Fruit fly (Drosophila melanogaster) whole organism, embryonic: ENCODE measurements around the gene CG12945.

Experiments used
- B-H1 ChIP-seq: fragments of 200-800 bp; sonication (Bioruptor generic); IDR thresholded peaks from 3 replicates; pipeline ENCODE4 v1.3.6; 2022; ENCODE audit warnings: missing biosample characterization, missing genetic modification characterization
- Bteb2 ChIP-seq: fragments of 200-800 bp; sonication (Bioruptor generic); optimal IDR thresholded peaks from 2 replicates; lab custom pipeline; 2016; ENCODE audit warnings: missing biosample characterization, missing genetic modification characterization
- CG12155 ChIP-seq: fragments of 200-800 bp; sonication (Bioruptor generic); optimal IDR thresholded peaks from 3 replicates; lab custom pipeline; 2016; ENCODE audit warnings: missing biosample characterization, missing genetic modification characterization
- CG12236 ChIP-seq: fragments of 200-800 bp; sonication (Bioruptor generic); optimal IDR thresholded peaks from 2 replicates; lab custom pipeline; 2016; ENCODE audit warnings: missing biosample characterization, missing genetic modification characterization
- CG14860 ChIP-seq: fragments of 200-800 bp; sonication (Bioruptor generic); IDR thresholded peaks from 3 replicates; pipeline ENCODE4 v1.3.6; 2022; ENCODE audit warnings: missing biosample characterization, missing genetic modification characterization; ENCODE audit not compliant: partially characterized antibody
- CG15601 ChIP-seq: fragments of 200-800 bp; sonication (Bioruptor generic); optimal IDR thresholded peaks from 3 replicates; lab custom pipeline; 2019; ENCODE audit warnings: missing biosample characterization, mild to moderate bottlenecking, missing genetic modification characterization, moderate library complexity
- CG1602 ChIP-seq: fragments of 200-800 bp; sonication (Bioruptor generic); optimal IDR thresholded peaks from 3 replicates; lab custom pipeline; 2016; ENCODE audit warnings: missing biosample characterization, missing genetic modification characterization
- CG18764 ChIP-seq: fragments of 200-800 bp; sonication (Bioruptor generic); optimal IDR thresholded peaks from 3 replicates; lab custom pipeline; 2016; ENCODE audit warnings: missing biosample characterization, missing genetic modification characterization
- CG2202 ChIP-seq: fragments of 200-800 bp; sonication (Bioruptor generic); optimal IDR thresholded peaks from 2 replicates; lab custom pipeline; 2018; ENCODE audit warnings: missing biosample characterization, mild to moderate bottlenecking, missing genetic modification characterization
- CG34376 ChIP-seq: fragments of 200-800 bp; sonication (Bioruptor generic); optimal IDR thresholded peaks from 2 replicates; lab custom pipeline; 2018; ENCODE audit warnings: missing biosample characterization, mild to moderate bottlenecking, missing genetic modification characterization
- CG4360 ChIP-seq: fragments of 200-800 bp; sonication (Bioruptor generic); IDR thresholded peaks from 2 replicates; pipeline ENCODE4 v1.3.6; 2022; ENCODE audit warnings: missing biosample characterization, missing genetic modification characterization
- CG4424 ChIP-seq: fragments of 200-800 bp; sonication (Bioruptor generic); optimal IDR thresholded peaks from 3 replicates; lab custom pipeline; 2016; ENCODE audit warnings: missing biosample characterization, missing genetic modification characterization
- CG4730 ChIP-seq: fragments of 200-800 bp; sonication (Bioruptor generic); IDR thresholded peaks from 2 replicates; pipeline ENCODE4 v1.3.6; 2022; ENCODE audit warnings: missing biosample characterization, missing genetic modification characterization
- CG6765 ChIP-seq: fragments of 200-800 bp; sonication (Bioruptor generic); optimal IDR thresholded peaks from 3 replicates; lab custom pipeline; 2017; ENCODE audit warnings: missing biosample characterization, mild to moderate bottlenecking, missing genetic modification characterization
- CG7745 ChIP-seq: fragments of 200-800 bp; sonication (Bioruptor generic); optimal IDR thresholded peaks from 2 replicates; lab custom pipeline; 2018; ENCODE audit warnings: missing biosample characterization, mild to moderate bottlenecking, missing genetic modification characterization, moderate library complexity
- CG8290 ChIP-seq, 3 experiments: fragments of 200-800 bp; sonication (Bioruptor generic); optimal IDR thresholded peaks; 2 replicates each; lab custom pipeline; 2016 to 2019; ENCODE audit warnings: missing biosample characterization in 3 of 3, missing genetic modification characterization in 3 of 3, mild to moderate bottlenecking in 2 of 3, moderate library complexity in 1 of 3
- CG9215 ChIP-seq: fragments of 200-800 bp; sonication (Bioruptor generic); IDR thresholded peaks from 2 replicates; pipeline ENCODE4 v1.3.6; 2022; ENCODE audit warnings: missing biosample characterization, missing genetic modification characterization
- CG9797 ChIP-seq: fragments of 200-800 bp; sonication (Bioruptor generic); optimal IDR thresholded peaks from 3 replicates; lab custom pipeline; 2018; ENCODE audit warnings: missing biosample characterization, mild to moderate bottlenecking, missing genetic modification characterization
- CG9876 ChIP-seq: fragments of 200-800 bp; sonication (Bioruptor generic); optimal IDR thresholded peaks from 2 replicates; lab custom pipeline; 2016; ENCODE audit warnings: missing biosample characterization, missing genetic modification characterization
- Dfd ChIP-seq, 2 experiments: fragments of >200 bp; optimal IDR thresholded peaks; 2 replicates each; lab custom pipeline; 2017; ENCODE audit warnings: missing biosample characterization in 2 of 2, missing genetic modification characterization in 2 of 2
- Dip3 ChIP-seq: fragments of 200-800 bp; sonication (Bioruptor generic); optimal IDR thresholded peaks from 3 replicates; lab custom pipeline; 2016; ENCODE audit warnings: missing biosample characterization, missing genetic modification characterization
- Doc3 ChIP-seq: fragments of 200-800 bp; sonication (Bioruptor generic); IDR thresholded peaks from 3 replicates; pipeline ENCODE4 v1.3.6; 2022; ENCODE audit warnings: missing biosample characterization, missing genetic modification characterization; ENCODE audit not compliant: partially characterized antibody
- Drgx ChIP-seq: fragments of 200-800 bp; sonication (Bioruptor generic); IDR thresholded peaks from 2 replicates; pipeline ENCODE4 v1.3.6; 2022; ENCODE audit warnings: missing biosample characterization, missing genetic modification characterization
- ERR ChIP-seq: fragments of 200-800 bp; sonication (Bioruptor generic); optimal IDR thresholded peaks from 2 replicates; lab custom pipeline; 2016; ENCODE audit warnings: missing biosample characterization, missing genetic modification characterization
- H15 ChIP-seq: fragments of 200-800 bp; sonication (Bioruptor generic); IDR thresholded peaks from 3 replicates; pipeline ENCODE4 v1.3.6; 2022; ENCODE audit warnings: missing biosample characterization, missing genetic modification characterization
- HLH3B ChIP-seq: fragments of 200-800 bp; sonication (Bioruptor generic); IDR thresholded peaks from 2 replicates; pipeline ENCODE4 v1.3.6; 2022; ENCODE audit warnings: missing biosample characterization, missing genetic modification characterization
- HLH4C ChIP-seq: fragments of 200-800 bp; sonication (Bioruptor generic); IDR thresholded peaks from 3 replicates; pipeline ENCODE4 v1.3.6; 2022; ENCODE audit warnings: missing biosample characterization, missing genetic modification characterization; ENCODE audit not compliant: partially characterized antibody
- Lhr ChIP-seq: fragments of 200-800 bp; sonication (Bioruptor generic); optimal IDR thresholded peaks from 3 replicates; lab custom pipeline; 2017; ENCODE audit warnings: mild to moderate bottlenecking, missing biosample characterization, missing genetic modification reagents, missing genetic modification characterization
- MTF-1 ChIP-seq: fragments of 200-800 bp; sonication (Bioruptor generic); optimal IDR thresholded peaks from 2 replicates; lab custom pipeline; 2018; ENCODE audit warnings: missing biosample characterization, mild to moderate bottlenecking, missing genetic modification characterization, borderline replicate concordance
- Poxn ChIP-seq: fragments of 200-800 bp; sonication (Bioruptor generic); IDR thresholded peaks from 2 replicates; pipeline ENCODE4 v1.3.6; 2022; ENCODE audit warnings: missing biosample characterization, missing genetic modification characterization
- Ravus ChIP-seq: fragments of 200-800 bp; sonication (Bioruptor generic); IDR thresholded peaks from 2 replicates; pipeline ENCODE4 v1.3.6; 2022; ENCODE audit warnings: missing biosample characterization, missing genetic modification characterization
- Xrp1 ChIP-seq: fragments of 200-800 bp; sonication (Bioruptor generic); IDR thresholded peaks from 2 replicates; pipeline ENCODE4 v1.3.6; 2022; ENCODE audit warnings: missing biosample characterization, missing genetic modification characterization
- cas ChIP-seq: fragments of 200-800 bp; sonication (Bioruptor generic); IDR thresholded peaks from 2 replicates; pipeline ENCODE4 v1.3.6; 2022; ENCODE audit warnings: missing biosample characterization, missing genetic modification characterization
- fru ChIP-seq: fragments of >200 bp; optimal IDR thresholded peaks from 2 replicates; lab custom pipeline; 2017
- gsb ChIP-seq: fragments of 200-800 bp; sonication (Bioruptor generic); IDR thresholded peaks from 2 replicates; pipeline ENCODE4 v1.3.6; 2022; ENCODE audit warnings: missing biosample characterization, missing genetic modification characterization
- jing ChIP-seq: fragments of 200-800 bp; sonication (Bioruptor generic); optimal IDR thresholded peaks from 2 replicates; lab custom pipeline; 2018; ENCODE audit warnings: missing biosample characterization, mild to moderate bottlenecking, missing genetic modification characterization
- lilli ChIP-seq: fragments of 200-800 bp; sonication (Bioruptor generic); optimal IDR thresholded peaks from 3 replicates; lab custom pipeline; 2016; ENCODE audit warnings: missing biosample characterization, missing genetic modification characterization
- lola ChIP-seq, 3 experiments: fragments of >200 bp in 2 of 3; fragments of 200-800 bp in 1 of 3; sonication (Bioruptor generic) in 1 of 3; optimal IDR thresholded peaks; 2 replicates each; lab custom pipeline; 2017 to 2019; ENCODE audit warnings: missing biosample characterization in 3 of 3, missing genetic modification characterization in 3 of 3, mild to moderate bottlenecking in 1 of 3, moderate library complexity in 1 of 3
- mam ChIP-seq: fragments of 200-800 bp; sonication (Bioruptor generic); optimal IDR thresholded peaks from 3 replicates; lab custom pipeline; 2016; ENCODE audit warnings: missing biosample characterization, missing genetic modification characterization
- nau ChIP-seq: fragments of 200-800 bp; sonication (Bioruptor generic); optimal IDR thresholded peaks from 3 replicates; lab custom pipeline; 2017; ENCODE audit warnings: missing biosample characterization, mild to moderate bottlenecking, missing genetic modification characterization, missing genetic modification reagents
- phol ChIP-seq: fragments of 200-800 bp; sonication (Bioruptor generic); optimal IDR thresholded peaks from 3 replicates; lab custom pipeline; 2018; ENCODE audit warnings: missing biosample characterization, mild to moderate bottlenecking, missing genetic modification characterization, moderate library complexity
- psq ChIP-seq: fragments of 200-800 bp; sonication (Bioruptor generic); optimal IDR thresholded peaks from 2 replicates; lab custom pipeline; 2017; ENCODE audit warnings: missing biosample characterization, missing genetic modification characterization
- row ChIP-seq: fragments of 200-800 bp; sonication (Bioruptor generic); IDR thresholded peaks from 3 replicates; pipeline ENCODE4 v1.3.6; 2022; ENCODE audit warnings: missing biosample characterization, missing genetic modification characterization
- sim ChIP-seq: fragments of 200-800 bp; sonication (Bioruptor generic); IDR thresholded peaks from 2 replicates; pipeline ENCODE4 v1.3.6; 2022; ENCODE audit warnings: missing biosample characterization, missing genetic modification characterization
- sima ChIP-seq: fragments of 200-800 bp; sonication (Bioruptor generic); optimal IDR thresholded peaks from 2 replicates; lab custom pipeline; 2016; ENCODE audit warnings: missing biosample characterization, missing genetic modification characterization
- sna ChIP-seq: fragments of 200-800 bp; sonication (Bioruptor generic); IDR thresholded peaks from 2 replicates; pipeline ENCODE4 v1.3.6; 2022; ENCODE audit warnings: missing biosample characterization, missing genetic modification characterization; ENCODE audit not compliant: partially characterized antibody
- tna ChIP-seq: fragments of 200-800 bp; sonication (Bioruptor generic); IDR thresholded peaks from 2 replicates; pipeline ENCODE4 v1.3.6; 2022; ENCODE audit warnings: missing biosample characterization, missing genetic modification characterization; ENCODE audit not compliant: partially characterized antibody
- toy ChIP-seq: fragments of 200-800 bp; sonication (Bioruptor generic); IDR thresholded peaks from 2 replicates; pipeline ENCODE4 v1.3.6; 2022; ENCODE audit warnings: missing biosample characterization, missing genetic modification characterization
- tx ChIP-seq: fragments of 200-800 bp; sonication (Bioruptor generic); optimal IDR thresholded peaks from 2 replicates; lab custom pipeline; 2016; ENCODE audit warnings: missing biosample characterization, missing genetic modification characterization
- vnd ChIP-seq: fragments of 200-800 bp; sonication (Bioruptor generic); IDR thresholded peaks from 3 replicates; pipeline ENCODE4 v1.3.6; 2022; ENCODE audit warnings: missing biosample characterization, missing genetic modification characterization; ENCODE audit not compliant: partially characterized antibody

CG12945 gene

DNA sequence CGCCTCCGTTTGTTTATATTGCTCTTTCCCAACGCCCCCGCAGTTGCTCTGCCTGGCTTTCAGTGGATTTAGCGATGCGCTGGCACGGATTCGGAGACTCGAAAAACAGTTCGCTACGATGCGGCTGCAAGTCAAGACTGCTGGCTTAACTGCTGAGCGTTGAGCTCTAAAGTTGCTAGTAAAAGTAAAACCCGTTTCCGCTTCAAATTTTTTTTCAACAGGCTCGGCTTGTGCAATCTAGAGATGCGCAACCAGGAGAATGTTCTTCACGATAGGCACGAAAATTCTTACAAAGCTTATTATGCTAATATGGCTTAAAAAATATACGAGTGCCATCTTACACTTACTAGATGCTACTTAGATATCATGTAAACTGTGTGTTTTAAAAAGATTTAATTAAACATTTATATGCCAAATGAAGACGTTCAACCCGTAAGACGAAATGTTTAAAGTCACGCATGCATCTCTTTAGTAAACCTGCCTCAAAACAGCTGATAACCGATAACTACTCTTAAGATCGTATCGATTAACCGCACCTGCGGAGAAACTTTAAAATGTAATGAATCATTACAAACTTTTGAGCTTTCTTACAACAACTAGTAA is 43.6 kb downstream of the CG12945 start, which contains the start of gene CG12948 (continued):
- TF ChIP-seq Lhr (GFP tag; lab: Kevin White, UChicago) (no peak), CG9876 (no peak), CG6765 (GFP tag; lab: Kevin White, UChicago) (no peak), Bteb2 (GFP tag; lab: Kevin White, UChicago) (peak; percentile 16), jing (GFP tag; lab: Kevin White, UChicago) (no peak), CG15601 (tag; lab: Kevin White, UChicago) (no peak), CG12236 (GFP tag; lab: Kevin White, UChicago) (no peak), MTF-1 (GFP tag; lab: Kevin White, UChicago) (no peak), cas (GFP tag; lab: Robert Waterston, UW) (no peak), Xrp1 (GFP tag; lab: Robert Waterston, UW) (peak; percentile 56), tx (GFP tag; lab: Kevin White, UChicago) (peak; percentile 41), lilli (GFP tag; lab: Kevin White, UChicago) (peak; percentile 72), B-H1 (GFP tag; lab: Robert Waterston, UW) (no peak), row (GFP tag; lab: Robert Waterston, UW) (peak; percentile 95), CG9797 (GFP tag; lab: Kevin White, UChicago) (no peak), sna (GFP tag; lab: Robert Waterston, UW) (peak; percentile 96), lola (GFP tag; optimal IDR thresholded peaks at IDR 0.05; lab: Kevin White, UChicago) (peak in 1 of 3 experiments; percentile 63), vnd (GFP tag; lab: Robert Waterston, UW) (peak; percentile 86), Dfd (GFP tag; optimal IDR thresholded peaks at IDR 0.05; lab: Kevin White, UChicago) (no peak), Drgx (GFP tag; lab: Robert Waterston, UW) (0 out of 2 replicates have a peak, but pooled peaks have one; percentile 19), CG8290 (GFP tag; optimal IDR thresholded peaks at IDR 0.05; lab: Kevin White, UChicago) (peak; percentile 8), CG8290 (tag; optimal IDR thresholded peaks at IDR 0.05; lab: Kevin White, UChicago) (no peak), phol (tag; lab: Kevin White, UChicago) (peak; percentile 45), CG34376 (GFP tag; lab: Kevin White, UChicago) (peak; percentile 63), CG4730 (GFP tag; lab: Robert Waterston, UW) (no peak), Ravus (GFP tag; lab: Robert Waterston, UW) (no peak), nau (GFP tag; lab: Kevin White, UChicago) (no peak), HLH4C (GFP tag; lab: Robert Waterston, UW) (peak; percentile 79), CG14860 (GFP tag; lab: Robert Waterston, UW) (peak; percentile 78; the same call in 2 of the 3 replicates), Doc3 (GFP tag; lab: Robert Waterston, UW) (peak; percentile 98), mam (GFP tag; lab: Kevin White, UChicago) (peak; percentile 60), CG4424 (GFP tag; lab: Kevin White, UChicago) (peak; percentile 54), H15 (GFP tag; lab: Robert Waterston, UW) (no peak), CG1602 (peak; percentile 32), sim (GFP tag; lab: Robert Waterston, UW) (no peak), Poxn (GFP tag; lab: Robert Waterston, UW) (no peak), psq (no peak), HLH3B (0 out of 2 replicates have a peak, but pooled peaks have one; percentile 16), sima (GFP tag; lab: Kevin White, UChicago) (no peak), CG9215 (GFP tag; lab: Robert Waterston, UW) (0 out of 2 replicates have a peak, but pooled peaks have one; percentile 44), CG7745 (no peak), gsb (GFP tag; lab: Robert Waterston, UW) (no peak), CG4360 (no peak), toy (no peak), Dip3 (GFP tag; lab: Kevin White, UChicago) (peak; percentile 45), CG2202 (no peak), CG18764 (no peak), fru (lab: Kevin White, UChicago) (no peak), ERR (GFP tag; lab: Kevin White, UChicago) (peak; percentile 29), tna (GFP tag; lab: Robert Waterston, UW) (peak; percentile 71), CG12155 (GFP tag; lab: Kevin White, UChicago) (peak; percentile 39)
